Worm (Caenorhabditis elegans) whole organism, late embryonic: ENCODE measurements around the gene Y113G7B.27.

Experiments used
- C38D4.7 ChIP-seq: fragments of 200-800 bp; sonication (Bioruptor generic); optimal IDR thresholded peaks from 2 replicates; lab custom pipeline; 2018; ENCODE audit warnings: mild to moderate bottlenecking, missing genetic modification characterization, moderate library complexity, missing compliant biosample characterization
- T23F11.4 ChIP-seq: fragments of 200-800 bp; sonication (Bioruptor generic); optimal IDR thresholded peaks from 2 replicates; lab custom pipeline; 2018; ENCODE audit warnings: mild to moderate bottlenecking, missing genetic modification characterization, missing compliant biosample characterization
- ceh-30 ChIP-seq: fragments of 150-350 bp; optimal IDR thresholded peaks from 2 replicates; lab custom pipeline; 2014; ENCODE audit warnings: missing biosample characterization, missing genetic modification characterization
- ceh-9 ChIP-seq: sonication (generic microtip); optimal IDR thresholded peaks from 2 replicates; lab custom pipeline; 2016; ENCODE audit warnings: mild to moderate bottlenecking, missing genetic modification characterization, inconsistent platforms, missing compliant biosample characterization
- nfya-1 ChIP-seq: sonication (generic microtip); optimal IDR thresholded peaks from 2 replicates; lab custom pipeline; 2017; ENCODE audit warnings: missing genetic modification characterization, mild to moderate bottlenecking, missing compliant biosample characterization, antibody characterized with exemption, moderate library complexity
- odd-2 ChIP-seq: sonication (generic microtip); optimal IDR thresholded peaks from 2 replicates; lab custom pipeline; 2017; ENCODE audit warnings: antibody characterized with exemption, mild to moderate bottlenecking, missing genetic modification characterization, missing compliant biosample characterization
- pax-1 ChIP-seq: fragments of 150-350 bp; optimal IDR thresholded peaks from 2 replicates; lab custom pipeline; 2014; ENCODE audit warnings: missing biosample characterization, missing genetic modification characterization
- pha-4 ChIP-seq: fragments of 150-350 bp; optimal IDR thresholded peaks from 2 replicates; lab custom pipeline; 2018; ENCODE audit warnings: missing biosample characterization, missing genetic modification reagents, missing genetic modification characterization
- unc-55 ChIP-seq: sonication (generic microtip); optimal IDR thresholded peaks from 2 replicates; lab custom pipeline; 2017; ENCODE audit warnings: missing biosample characterization, missing genetic modification reagents, missing genetic modification characterization

ce11 chrV:20206086-20206485 lies 13.5 kb downstream of the Y113G7B.27 start, which contains the start of the genes fbxb-59 and srbc-34:
- TF ChIP-seq nfya-1 (no peak), C38D4.7 (GFP tag; lab: Kevin White, UChicago) (no peak), pax-1 (tag; lab: Kevin White, UChicago) (no peak), pha-4 (tag; lab: Kevin White, UChicago) (no peak), T23F11.4 (GFP tag; lab: Kevin White, UChicago) (no peak), odd-2 (tag; lab: Kevin White, UChicago) (no peak), unc-55 (GFP tag; lab: Kevin White, UChicago) (no peak), ceh-9 (no peak), ceh-30 (tag; lab: Kevin White, UChicago) (no peak)
